Worm (Caenorhabditis elegans) whole organism, L4/young adult: ENCODE measurements around the gene zmp-6.

ENCODE experiments used
- W03F9.2 ChIP-seq: fragments of 150-350 bp; optimal IDR thresholded peaks from 2 replicates; lab custom pipeline; 2014; ENCODE audit warnings: missing biosample characterization, missing genetic modification characterization
- dao-5 ChIP-seq: sonication (generic microtip); optimal IDR thresholded peaks from 2 replicates; lab custom pipeline; 2016; ENCODE audit warnings: missing genotype, missing genetic modification characterization, moderate library complexity, missing compliant biosample characterization
- him-1 ChIP-seq: sonication (generic microtip); optimal IDR thresholded peaks from 2 replicates; lab custom pipeline; 2016; ENCODE audit warnings: missing genotype, missing genetic modification reagents, missing genetic modification characterization, missing compliant biosample characterization

DNA sequence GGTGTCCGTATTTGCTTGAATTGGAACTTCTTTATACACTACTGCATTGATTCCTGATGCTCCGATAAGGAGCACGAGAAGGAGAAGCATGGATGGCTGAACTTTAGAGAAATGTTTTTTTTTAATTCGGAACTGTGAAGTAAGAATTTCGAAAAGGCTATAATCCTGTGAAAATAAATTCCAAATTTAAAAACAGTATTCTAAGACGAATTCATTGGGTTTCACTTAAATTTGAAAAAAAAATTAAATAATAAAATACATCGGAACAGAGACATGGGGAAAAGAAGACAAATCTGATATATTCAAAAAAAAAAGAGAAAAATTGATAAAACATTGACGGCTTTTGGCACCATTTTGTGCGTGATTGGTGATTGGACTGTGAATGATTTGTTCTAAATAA is 38.1 kb upstream of the zmp-6 start, which contains the start of gene pho-5:
- TF ChIP-seq W03F9.2 (tag; lab: Kevin White, UChicago) (no peak), dao-5 (no peak), him-1 (tag; lab: Kevin White, UChicago) (no peak)
